Worm (Caenorhabditis elegans): ENCODE measurements around the gene nspe-1.

DNA sequence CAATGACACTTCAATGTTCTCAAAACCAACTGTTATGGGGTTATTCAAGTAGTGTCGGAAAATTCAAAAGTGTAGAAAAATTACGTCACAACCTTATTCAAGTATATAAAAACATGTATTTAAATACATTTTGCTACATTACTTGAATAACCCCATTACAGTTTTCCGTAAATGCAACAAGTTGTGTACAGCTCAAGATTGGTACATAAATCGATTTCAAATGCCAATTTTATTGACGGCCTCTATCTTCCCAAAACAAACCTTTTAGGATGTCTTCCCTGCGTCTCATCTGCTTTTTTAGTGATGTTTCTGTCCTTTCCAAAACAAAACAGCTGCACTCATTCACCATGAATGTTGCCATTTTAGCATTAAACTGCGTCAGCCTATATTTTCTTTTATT is 8.7 kb upstream of the nspe-1 start, which contains the start of gene Y38E10A.28:
- TF ChIP-seq nhr-2 (tag; optimal IDR thresholded peaks at IDR 0.05), result no peak
- TF ChIP-seq blmp-1 (tag; optimal IDR thresholded peaks at IDR 0.05), result no peak
- no peak for TF ChIP-seq sptf-1 (tag; optimal IDR thresholded peaks at IDR 0.05)
- no peak for TF ChIP-seq snpc-4 (tag; optimal IDR thresholded peaks at IDR 0.05)
- TF ChIP-seq nhr-237 (tag; optimal IDR thresholded peaks at IDR 0.05), result no peak
- no peak for TF ChIP-seq nhr-12 (tag; optimal IDR thresholded peaks at IDR 0.05)

Measured in whole organism, mixed stage, embryonic.